Worm (Caenorhabditis elegans): ENCODE results near the gene sqt-3.

DNA sequence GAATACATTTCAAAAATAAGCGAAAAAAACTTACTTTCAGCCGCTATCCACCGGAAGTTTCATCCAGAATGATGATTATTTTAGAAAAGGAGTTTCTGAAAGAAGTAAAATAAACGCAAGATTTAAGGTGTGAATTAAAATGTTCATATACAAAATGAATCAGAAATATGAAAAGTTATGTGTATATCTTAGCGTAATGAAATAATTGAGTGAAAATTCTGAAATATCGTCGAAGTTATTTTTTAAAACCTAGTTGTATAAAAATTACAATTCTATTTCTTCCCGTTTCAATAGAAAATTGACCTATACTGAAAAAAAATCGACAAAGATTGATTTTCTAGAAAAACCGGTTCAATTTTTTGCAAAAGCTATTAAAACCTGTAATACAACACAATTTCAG is 14.7 kb upstream of the sqt-3 start, which contains the start of gene twk-13:
- no peak for TF ChIP-seq blmp-1 (tag; optimal IDR thresholded peaks at IDR 0.05; ENCODE audit: insufficient read depth)
- TF ChIP-seq nhr-25 (tag; optimal IDR thresholded peaks at IDR 0.05): no peak
- TF ChIP-seq ceh-82 (tag; optimal IDR thresholded peaks at IDR 0.05): no peak
- no peak for TF ChIP-seq unc-39 (tag; optimal IDR thresholded peaks at IDR 0.05)
- TF ChIP-seq mdl-1 (tag; optimal IDR thresholded peaks at IDR 0.05): no peak
- no peak for TF ChIP-seq lin-13 (GFP tag; optimal IDR thresholded peaks at IDR 0.05)
- TF ChIP-seq egl-27 (tag; optimal IDR thresholded peaks at IDR 0.05): no peak

All from whole organism, L2 larva.